Worm (Caenorhabditis elegans): Measurements from ENCODE around the gene ZC443.2.

DNA sequence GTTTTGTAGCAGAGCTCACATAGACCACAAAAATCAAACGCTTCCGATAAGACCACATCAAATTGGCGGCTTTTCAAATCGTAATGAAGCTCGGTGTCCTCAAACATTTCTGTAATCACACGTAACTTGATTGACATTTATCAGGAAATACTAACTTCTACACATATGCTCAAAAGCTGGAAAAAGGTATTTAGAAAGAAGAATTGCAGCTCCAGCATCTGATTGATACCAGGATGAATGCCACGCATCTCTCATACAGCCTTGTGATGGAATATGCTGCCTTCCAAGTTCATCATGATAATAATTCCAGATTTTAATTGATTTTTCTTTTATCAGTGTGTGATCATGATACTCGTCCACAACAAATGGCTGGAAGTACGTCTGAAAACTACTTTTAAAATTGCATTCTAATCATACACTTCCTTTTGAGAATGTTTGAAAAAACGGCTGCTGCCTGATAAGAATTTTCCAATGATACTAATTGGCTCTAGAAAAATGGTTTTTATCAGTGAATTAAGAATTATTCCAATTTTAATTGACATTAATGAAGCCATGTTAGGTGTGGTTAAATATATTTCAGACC is 14.0 kb downstream of the ZC443.2 start:
- no peak for TF ChIP-seq cog-1 (tag; optimal IDR thresholded peaks at IDR 0.05)
- TF ChIP-seq med-1 (GFP tag; optimal IDR thresholded peaks at IDR 0.05; ENCODE audit: insufficient read depth): no peak
- no peak for TF ChIP-seq klf-2 (GFP tag; conservative IDR thresholded peaks at IDR 0.05)
- TF ChIP-seq ztf-29 (GFP tag; IDR thresholded peaks at IDR 0.05): no peak
- no peak for TF ChIP-seq ref-1 (GFP tag; conservative IDR thresholded peaks at IDR 0.05)
- TF ChIP-seq flt-1 (GFP tag; IDR thresholded peaks at IDR 0.05): no peak

Measured in whole organism, midembryonic.